Worm (Caenorhabditis elegans): ENCODE data around the gene nlp-46.

The nlp-46 gene

DNA sequence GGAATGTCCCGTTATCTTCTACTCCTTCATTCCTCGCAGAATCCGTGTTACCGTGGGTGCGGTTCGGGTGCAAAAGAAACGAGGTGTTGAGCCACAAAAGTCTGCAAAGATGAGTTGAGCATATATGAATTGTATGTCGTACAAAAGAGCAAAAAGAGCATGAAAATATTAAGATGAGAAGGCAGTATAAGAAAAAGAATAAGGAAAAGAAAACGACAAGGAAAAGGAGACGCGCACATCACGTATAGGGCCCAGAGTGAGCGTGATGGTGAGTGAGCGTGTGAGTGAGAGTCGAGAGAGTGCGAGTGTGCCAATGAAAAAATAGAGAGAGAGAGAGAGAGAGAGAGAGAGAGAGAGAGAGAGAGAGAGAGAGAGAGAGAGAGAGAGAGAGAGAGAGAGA, 43.2 kb downstream of the nlp-46 start, which contains the start of gene egl-10:
Gene egl-10 (minus strand): TSS at position 101 of the 400 bp plus-strand sequence.
- no peak for TF ChIP-seq elt-2 (tag; optimal IDR thresholded peaks at IDR 0.05)
- TF ChIP-seq pha-4 (tag; optimal IDR thresholded peaks at IDR 0.05) = peak; percentile 27
- peak; percentile 19 for TF ChIP-seq nfya-1 (tag; optimal IDR thresholded peaks at IDR 0.05; ENCODE audit: insufficient read depth)

DNA sequence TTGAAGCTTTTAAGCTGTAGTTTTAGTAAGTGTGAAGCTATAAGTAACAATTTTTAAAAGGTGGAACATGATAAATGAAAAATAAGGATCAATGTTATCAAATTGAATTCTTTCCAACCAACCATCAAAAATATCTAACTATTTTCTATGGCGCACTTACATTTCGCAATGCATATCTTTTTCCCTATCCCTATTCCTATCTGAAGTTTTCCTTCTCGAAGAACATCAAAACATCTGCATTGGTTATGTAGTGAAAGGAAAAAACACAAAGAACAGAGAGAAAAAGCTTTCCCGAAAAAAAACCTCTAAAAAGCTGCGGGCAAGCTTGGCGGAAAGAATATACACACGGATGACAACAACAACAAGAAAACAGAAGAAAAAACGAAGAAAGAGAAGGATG, 45.5 kb downstream of the nlp-46 start:
- no peak for TF ChIP-seq unc-39 (tag; optimal IDR thresholded peaks at IDR 0.05)
- TF ChIP-seq egl-5 (tag; optimal IDR thresholded peaks at IDR 0.05) = peak; percentile 6

DNA sequence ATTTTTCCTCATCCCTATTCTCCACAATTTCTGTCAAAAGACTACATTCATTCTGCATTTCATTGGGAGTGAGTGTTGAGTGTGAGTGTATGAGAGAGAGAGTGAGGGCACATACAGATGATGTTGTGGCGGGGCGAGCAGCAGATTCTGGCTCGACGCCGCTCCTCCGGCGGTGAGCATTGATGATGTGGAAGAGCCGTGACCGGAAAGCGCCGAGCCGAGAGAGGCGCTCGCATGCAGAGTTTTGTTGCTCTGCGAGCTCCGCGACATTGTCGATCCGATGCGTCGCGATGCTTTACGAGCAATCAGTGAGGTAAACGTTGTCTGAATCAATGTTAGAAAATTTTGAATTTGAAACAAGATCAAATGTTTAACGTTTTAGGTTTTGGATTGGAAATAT, 50.4 kb downstream of the nlp-46 start:
- TF ChIP-seq fkh-2 (tag; optimal IDR thresholded peaks at IDR 0.05) = no peak
- peak; percentile 20 for TF ChIP-seq nfya-1 (tag; optimal IDR thresholded peaks at IDR 0.05; ENCODE audit: insufficient read depth)

All from whole organism, L3 larva.